Worm (Caenorhabditis elegans) whole organism, L1 larva: ENCODE results near the gene lgc-7.

Source experiments
- ama-1 ChIP-seq: fragments of 150-350 bp; optimal IDR thresholded peaks from 2 replicates; lab custom pipeline; 2014
- ceh-82 ChIP-seq, 3 experiments: fragments of 150-350 bp in 1 of 3; sonication (generic microtip) in 2 of 3; optimal IDR thresholded peaks; 2 replicates each; lab custom pipeline; 2014 to 2017; ENCODE audit warnings: missing biosample characterization in 3 of 3, missing genetic modification characterization in 3 of 3
- egl-27 ChIP-seq, 2 experiments: fragments of 150-350 bp in 1 of 2; sonication (generic microtip); optimal IDR thresholded peaks; 3 replicates each; lab custom pipeline; 2017 to 2018; ENCODE audit warnings: missing biosample characterization in 2 of 2, missing genetic modification characterization in 2 of 2, missing genetic modification reagents in 2 of 2
- grh-1 ChIP-seq: fragments of 200-800 bp; sonication (Bioruptor generic); IDR thresholded peaks from 2 replicates; pipeline ENCODE4 v1.3.6; 2022; ENCODE audit warnings: missing genetic modification reagents, missing genetic modification characterization, missing compliant biosample characterization
- hlh-4 ChIP-seq: sonication (generic microtip); optimal IDR thresholded peaks from 2 replicates; lab custom pipeline; 2016; ENCODE audit warnings: mild to moderate bottlenecking, missing genetic modification characterization, missing compliant biosample characterization
- nhr-11 ChIP-seq: fragments of 150-350 bp; optimal IDR thresholded peaks from 2 replicates; lab custom pipeline; 2014; ENCODE audit warnings: missing biosample characterization, missing genetic modification characterization
- nhr-28 ChIP-seq: fragments of 150-350 bp; optimal IDR thresholded peaks from 2 replicates; lab custom pipeline; 2014; ENCODE audit warnings: missing biosample characterization, missing genetic modification characterization
- nhr-71 ChIP-seq: sonication (generic microtip); optimal IDR thresholded peaks from 2 replicates; lab custom pipeline; 2016; ENCODE audit warnings: mild to moderate bottlenecking, missing genetic modification characterization, moderate library complexity, missing compliant biosample characterization
- nhr-77 ChIP-seq: fragments of 150-350 bp; optimal IDR thresholded peaks from 2 replicates; lab custom pipeline; 2014; ENCODE audit warnings: missing biosample characterization, missing genetic modification characterization
- nhr-85 ChIP-seq: sonication (generic microtip); peaks from one replicate; lab custom pipeline; 2016; ENCODE audit warnings: missing genetic modification characterization, inconsistent platforms, missing compliant biosample characterization
- unc-62 ChIP-seq: fragments of 150-350 bp; optimal IDR thresholded peaks from 2 replicates; lab custom pipeline; 2014; ENCODE audit warnings: missing biosample characterization, missing genetic modification reagents, missing genetic modification characterization

DNA sequence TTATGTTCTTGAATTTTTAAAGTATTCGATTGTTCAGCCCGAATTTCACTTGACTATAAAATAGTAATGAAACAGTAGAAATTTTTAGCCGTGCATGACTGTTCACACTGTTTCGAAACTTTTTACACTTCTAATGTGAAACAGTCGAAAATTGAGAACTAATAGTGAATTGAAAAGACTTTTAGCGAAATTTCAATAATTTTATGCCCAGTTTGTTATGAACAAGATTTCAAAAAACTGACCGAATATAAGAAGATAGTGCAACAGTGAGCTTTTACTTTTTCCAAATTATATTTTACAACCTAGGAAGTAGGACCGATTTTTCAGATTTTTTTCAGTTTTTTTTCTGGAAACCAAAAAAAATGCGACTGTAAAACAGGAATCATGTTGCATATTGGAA lies 4.4 kb upstream of the lgc-7 start:
- no peak for TF ChIP-seq grh-1
- no peak for TF ChIP-seq nhr-71 (tag; lab: Kevin White, UChicago)
- TF ChIP-seq ama-1 (lab: Kevin White, UChicago): no peak
- TF ChIP-seq nhr-77 (tag; lab: Kevin White, UChicago): no peak
- TF ChIP-seq nhr-28 (tag; lab: Kevin White, UChicago): no peak
- no peak for TF ChIP-seq unc-62 (GFP tag; lab: Kevin White, UChicago)
- TF ChIP-seq nhr-85: no peak
- no peak for TF ChIP-seq ceh-82 (tag; optimal IDR thresholded peaks at IDR 0.05; lab: Kevin White, UChicago)
- TF ChIP-seq hlh-4 (tag; lab: Kevin White, UChicago): no peak
- TF ChIP-seq egl-27 (tag; optimal IDR thresholded peaks at IDR 0.05; lab: Kevin White, UChicago): no peak
- TF ChIP-seq nhr-11 (tag; lab: Kevin White, UChicago): no peak
